Fruit fly (Drosophila melanogaster): ENCODE results near the gene CG14891.

The CG14891 gene

DNA sequence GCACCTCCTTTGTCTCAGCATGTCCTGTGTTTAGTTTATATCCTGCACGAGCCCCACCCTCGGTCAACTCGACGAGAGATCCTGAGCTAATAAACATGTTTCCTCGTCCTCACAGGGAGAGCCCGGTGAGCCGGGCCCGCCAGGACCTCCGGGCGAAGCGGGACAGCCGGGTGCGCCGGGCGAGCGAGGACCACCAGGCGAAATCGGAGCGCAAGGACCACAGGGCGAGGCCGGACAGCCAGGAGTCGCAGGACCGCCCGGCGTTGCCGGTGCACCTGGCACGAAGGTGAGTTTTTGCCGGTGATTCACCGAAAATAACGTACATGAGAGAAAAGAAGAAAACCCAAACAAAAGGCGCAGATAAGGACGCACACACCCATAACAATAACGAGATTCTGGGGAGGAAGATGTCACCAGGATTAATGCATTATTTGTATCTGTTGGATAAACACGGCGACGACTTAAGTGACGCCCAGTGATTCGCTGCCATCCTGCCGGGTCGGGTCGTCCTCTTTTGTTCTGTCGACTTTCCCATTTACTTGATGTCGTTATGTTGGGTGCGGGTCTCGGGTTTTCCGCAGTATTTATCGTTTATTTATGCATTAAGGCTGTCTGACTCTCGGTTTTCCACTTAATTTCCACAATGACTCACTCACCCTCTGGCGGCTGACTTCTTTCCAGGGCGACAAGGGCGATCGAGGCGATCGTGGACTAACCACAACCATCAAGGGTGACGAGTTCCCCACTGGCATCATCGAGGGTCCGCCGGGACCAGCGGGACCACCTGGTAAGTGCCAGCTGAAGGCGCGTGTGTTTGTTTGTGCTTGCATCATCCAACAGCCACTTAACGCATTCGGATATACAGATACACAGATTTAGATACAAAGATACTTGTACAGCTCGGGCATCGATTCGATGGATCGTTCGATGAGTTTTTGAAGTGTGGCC lies 19.4 kb upstream of the CG14891 start (continued):
- no peak for TF ChIP-seq Sox102F (GFP tag; optimal IDR thresholded peaks at IDR 0.05)
- no peak for TF ChIP-seq Rx (GFP tag; IDR thresholded peaks at IDR 0.05)
- no peak for TF ChIP-seq Oli (tag; optimal IDR thresholded peaks at IDR 0.05)
- TF ChIP-seq tap (tag; optimal IDR thresholded peaks at IDR 0.05), result no peak
- no peak for TF ChIP-seq B-H2 (GFP tag; optimal IDR thresholded peaks at IDR 0.05)
- 0 out of 2 replicates have a peak, but pooled peaks have one; percentile 15 for TF ChIP-seq nerfin-2 (GFP tag; IDR thresholded peaks at IDR 0.05; ENCODE audit: partially characterized antibody)
- no peak for TF ChIP-seq ro (GFP tag; IDR thresholded peaks at IDR 0.05)
- no peak for TF ChIP-seq sens-2 (GFP tag; IDR thresholded peaks at IDR 0.05)
- no peak for TF ChIP-seq CG6654 (GFP tag; optimal IDR thresholded peaks at IDR 0.05)
- no peak for TF ChIP-seq danr (GFP tag; IDR thresholded peaks at IDR 0.05)
- no peak for TF ChIP-seq CG3995 (GFP tag; optimal IDR thresholded peaks at IDR 0.05)
- no peak for TF ChIP-seq her (GFP tag; optimal IDR thresholded peaks at IDR 0.05)
- no peak for TF ChIP-seq CG2116 (GFP tag; optimal IDR thresholded peaks at IDR 0.05)
- peak; percentile 79 for TF ChIP-seq gcm (GFP tag; optimal IDR thresholded peaks at IDR 0.05)
- no peak for TF ChIP-seq CG4854 (GFP tag; optimal IDR thresholded peaks at IDR 0.05)
- no peak for TF ChIP-seq CG12391 (tag; optimal IDR thresholded peaks at IDR 0.05)
- TF ChIP-seq CG30020 (tag; optimal IDR thresholded peaks at IDR 0.05), result no peak
- TF ChIP-seq Hsf (GFP tag; optimal IDR thresholded peaks at IDR 0.05), result no peak
- TF ChIP-seq CG11696 (GFP tag; IDR thresholded peaks at IDR 0.05), result no peak
- TF ChIP-seq jigr1 (GFP tag; IDR thresholded peaks at IDR 0.05), result no peak
- no peak for TF ChIP-seq CG16863 (GFP tag; optimal IDR thresholded peaks at IDR 0.05)
- no peak for TF ChIP-seq CG13775 (GFP tag; optimal IDR thresholded peaks at IDR 0.05)
- TF ChIP-seq CG17359 (tag; optimal IDR thresholded peaks at IDR 0.05), result no peak
- TF ChIP-seq CG8359 (GFP tag; optimal IDR thresholded peaks at IDR 0.05; ENCODE audit: borderline replicate concordance), result no peak
- no peak for TF ChIP-seq dysf (GFP tag; IDR thresholded peaks at IDR 0.05)
- TF ChIP-seq CG7372 (GFP tag; IDR thresholded peaks at IDR 0.05), result no peak
- TF ChIP-seq Sry-δ (GFP tag; optimal IDR thresholded peaks at IDR 0.05), result no peak
- TF ChIP-seq nerfin-1 (tag; optimal IDR thresholded peaks at IDR 0.05), result no peak
- peak; percentile 66 for TF ChIP-seq hth (optimal IDR thresholded peaks at IDR 0.05)
- no peak for TF ChIP-seq HmgD (GFP tag; optimal IDR thresholded peaks at IDR 0.05)
- no peak for TF ChIP-seq CG2129 (GFP tag; IDR thresholded peaks at IDR 0.05; ENCODE audit: partially characterized antibody)
- TF ChIP-seq Lpt (GFP tag; optimal IDR thresholded peaks at IDR 0.05), result no peak
- TF ChIP-seq toy (GFP tag; IDR thresholded peaks at IDR 0.05), result no peak
- no peak for TF ChIP-seq PHDP (tag; optimal IDR thresholded peaks at IDR 0.05)
- TF ChIP-seq Sox100B (GFP tag; optimal IDR thresholded peaks at IDR 0.05), result no peak
- TF ChIP-seq otp (GFP tag; IDR thresholded peaks at IDR 0.05), result no peak
- TF ChIP-seq CG13624 (GFP tag; optimal IDR thresholded peaks at IDR 0.05), result no peak
- TF ChIP-seq Xrp1 (GFP tag; IDR thresholded peaks at IDR 0.05), result no peak
- no peak for TF ChIP-seq Ptx1 (GFP tag; IDR thresholded peaks at IDR 0.05)
- TF ChIP-seq C15 (GFP tag; IDR thresholded peaks at IDR 0.05), result no peak
- no peak for TF ChIP-seq hkb (optimal IDR thresholded peaks at IDR 0.05)
- TF ChIP-seq hkb (GFP tag; IDR thresholded peaks at IDR 0.05), result 0 out of 2 replicates have a peak, but pooled peaks have one; percentile 13
- TF ChIP-seq dpn (GFP tag; optimal IDR thresholded peaks at IDR 0.05), result no peak
- no peak for TF ChIP-seq ab (GFP tag; optimal IDR thresholded peaks at IDR 0.05)
- peak in 1 of 2 experiments; percentile 66 for TF ChIP-seq tll (GFP tag; optimal IDR thresholded peaks at IDR 0.05)
- no peak for TF ChIP-seq CG6765 (GFP tag; optimal IDR thresholded peaks at IDR 0.05)
- TF ChIP-seq zen (tag; optimal IDR thresholded peaks at IDR 0.05), result peak; percentile 100
- no peak for TF ChIP-seq ftz-f1 (GFP tag; optimal IDR thresholded peaks at IDR 0.05)
- no peak for TF ChIP-seq CG34224 (GFP tag; IDR thresholded peaks at IDR 0.05; ENCODE audit: partially characterized antibody)
- TF ChIP-seq CG16815 (GFP tag; optimal IDR thresholded peaks at IDR 0.05), result no peak

All from whole organism, embryonic.